Worm (Caenorhabditis elegans): ENCODE results near the gene rml-3.

Gene rml-3

DNA sequence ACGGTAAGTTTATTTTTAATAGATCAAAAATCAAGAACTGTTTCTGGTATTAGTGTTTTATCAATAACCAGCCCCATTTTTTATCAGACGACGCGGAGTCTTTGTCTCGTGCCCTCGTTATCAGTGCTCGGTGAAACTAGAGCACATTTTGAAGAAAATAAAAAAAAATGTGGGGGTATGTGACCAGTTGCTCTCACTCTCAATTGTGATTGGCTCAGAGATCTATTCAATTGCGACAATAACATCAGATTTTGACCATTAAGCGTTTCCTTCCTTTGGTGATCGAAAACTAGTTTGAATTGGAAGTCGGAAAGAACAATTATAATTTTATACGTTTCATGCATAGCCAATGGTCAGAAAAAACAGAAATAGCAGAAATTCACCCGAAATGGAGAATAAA lies 17.6 kb upstream of the rml-3 start:
- no peak for TF ChIP-seq ceh-82 (tag; optimal IDR thresholded peaks at IDR 0.05)
- no peak for TF ChIP-seq mml-1 (tag; optimal IDR thresholded peaks at IDR 0.05)
- TF ChIP-seq nfya-1 (tag; optimal IDR thresholded peaks at IDR 0.05; ENCODE audit: insufficient read depth): peak; percentile 52
- peak; percentile 38 for TF ChIP-seq jun-1 (tag; optimal IDR thresholded peaks at IDR 0.05)
- no peak for TF ChIP-seq ztf-11 (tag; optimal IDR thresholded peaks at IDR 0.05)
- TF ChIP-seq ama-1 (optimal IDR thresholded peaks at IDR 0.05): peak; percentile 51
- TF ChIP-seq elt-2 (tag; optimal IDR thresholded peaks at IDR 0.05): peak; percentile 92
- TF ChIP-seq daf-12 (tag; optimal IDR thresholded peaks at IDR 0.05): no peak
- TF ChIP-seq pqm-1 (tag; optimal IDR thresholded peaks at IDR 0.05): peak; percentile 89
- TF ChIP-seq pha-4 (tag; optimal IDR thresholded peaks at IDR 0.05): peak; percentile 54
- TF ChIP-seq lin-15B (tag; optimal IDR thresholded peaks at IDR 0.05): no peak

DNA sequence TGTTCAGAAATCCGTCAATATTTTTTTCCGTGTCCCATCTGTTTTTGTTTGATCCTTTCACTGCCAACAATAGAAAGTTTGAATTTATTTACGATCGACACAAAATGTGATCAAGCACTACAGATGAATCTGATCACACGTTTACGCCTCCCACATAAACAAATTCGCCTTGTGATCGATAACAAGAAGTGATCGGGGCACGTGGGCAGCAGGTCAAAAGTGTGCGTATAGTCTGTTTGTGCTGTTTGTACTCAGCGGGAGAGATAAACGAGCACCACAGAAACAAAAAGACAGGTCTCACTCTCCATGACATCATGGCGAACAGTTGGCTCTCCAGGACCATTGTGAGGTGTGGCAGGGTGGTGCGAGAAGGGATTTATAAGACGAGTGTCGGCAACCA lies 16.7 kb upstream of the rml-3 start:
- TF ChIP-seq ceh-82 (tag; optimal IDR thresholded peaks at IDR 0.05) (no peak), unc-62 (GFP tag; optimal IDR thresholded peaks at IDR 0.05) (no peak), elt-1 (tag; optimal IDR thresholded peaks at IDR 0.05) (no peak), nhr-23 (tag; optimal IDR thresholded peaks at IDR 0.05) (peak; percentile 62), R02D3.7 (tag; optimal IDR thresholded peaks at IDR 0.05) (no peak), nfya-1 (tag; optimal IDR thresholded peaks at IDR 0.05; ENCODE audit: insufficient read depth) (peak; percentile 67), ztf-4 (tag; optimal IDR thresholded peaks at IDR 0.05) (no peak), zag-1 (tag; optimal IDR thresholded peaks at IDR 0.05) (no peak), pha-4 (tag; optimal IDR thresholded peaks at IDR 0.05) (peak; percentile 93), ZK546.5 (tag; optimal IDR thresholded peaks at IDR 0.05) (no peak), egl-5 (tag; optimal IDR thresholded peaks at IDR 0.05) (peak; percentile 72), nhr-28 (tag; optimal IDR thresholded peaks at IDR 0.05) (no peak), nhr-67 (tag; optimal IDR thresholded peaks at IDR 0.05) (no peak), sea-2 (GFP tag; optimal IDR thresholded peaks at IDR 0.05) (no peak), fkh-2 (tag; optimal IDR thresholded peaks at IDR 0.05) (peak; percentile 4), nhr-11 (tag; optimal IDR thresholded peaks at IDR 0.05) (no peak), mdl-1 (tag; optimal IDR thresholded peaks at IDR 0.05) (peak; percentile 90), fkh-10 (GFP tag; optimal IDR thresholded peaks at IDR 0.05) (no peak), nhr-76 (tag; optimal IDR thresholded peaks at IDR 0.05) (no peak), jun-1 (tag; optimal IDR thresholded peaks at IDR 0.05) (peak; percentile 92), ceh-9 (tag; optimal IDR thresholded peaks at IDR 0.05) (no peak), tbx-2 (tag; optimal IDR thresholded peaks at IDR 0.05) (no peak), eor-1 (tag; optimal IDR thresholded peaks at IDR 0.05) (no peak), nhr-25 (tag; optimal IDR thresholded peaks at IDR 0.05) (peak; percentile 78), ztf-11 (tag; optimal IDR thresholded peaks at IDR 0.05) (no peak), snpc-4 (tag; optimal IDR thresholded peaks at IDR 0.05) (peak; percentile 2), fos-1 (tag; optimal IDR thresholded peaks at IDR 0.05) (no peak), elt-2 (tag; optimal IDR thresholded peaks at IDR 0.05) (peak; percentile 93), nhr-12 (tag; optimal IDR thresholded peaks at IDR 0.05) (no peak), lin-39 (tag; optimal IDR thresholded peaks at IDR 0.05) (peak; percentile 62), nhr-77 (tag; optimal IDR thresholded peaks at IDR 0.05) (no peak), lin-15B (tag; optimal IDR thresholded peaks at IDR 0.05) (no peak), nhr-43 (tag; optimal IDR thresholded peaks at IDR 0.05; ENCODE audit: poor library complexity, severe bottlenecking) (peak; percentile 91), lsy-12 (tag; optimal IDR thresholded peaks at IDR 0.05) (peak; percentile 51), ama-1 (optimal IDR thresholded peaks at IDR 0.05) (peak; percentile 92), ceh-28 (tag; optimal IDR thresholded peaks at IDR 0.05) (peak; percentile 57), egl-27 (tag; optimal IDR thresholded peaks at IDR 0.05) (peak; percentile 37), elt-3 (tag; optimal IDR thresholded peaks at IDR 0.05) (no peak), pqm-1 (tag; optimal IDR thresholded peaks at IDR 0.05) (peak; percentile 91)

DNA sequence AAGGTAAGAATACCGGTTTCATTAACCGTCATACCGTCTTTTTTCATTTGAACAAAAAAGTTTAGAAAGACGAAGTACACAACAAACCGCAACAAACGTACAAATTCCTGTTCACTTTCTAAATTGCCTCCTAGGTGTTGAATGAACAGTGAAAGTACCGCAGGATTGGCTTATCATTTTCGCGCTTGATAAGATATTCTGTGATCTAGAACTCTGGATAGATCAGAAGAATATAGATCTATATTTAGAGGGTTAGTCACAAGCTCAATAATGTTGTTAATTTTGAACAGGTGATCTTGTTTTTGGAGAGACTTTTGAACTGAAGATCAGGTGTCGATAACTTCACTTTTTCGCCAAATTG lies 15.8 kb upstream of the rml-3 start:
- TF ChIP-seq nhr-43 (tag; optimal IDR thresholded peaks at IDR 0.05; ENCODE audit: poor library complexity, severe bottlenecking) (peak; percentile 17), nhr-25 (tag; optimal IDR thresholded peaks at IDR 0.05) (no peak), elt-3 (tag; optimal IDR thresholded peaks at IDR 0.05) (peak in 1 of 3 experiments; percentile 38)

Data from whole organism, L3 larva.